Worm (Caenorhabditis elegans) whole organism, midembryonic: ENCODE data around the gene abi-1.

Source experiments
- flt-1 ChIP-seq: fragments of 200-800 bp; sonication (Bioruptor generic); IDR thresholded peaks from 2 replicates; pipeline ENCODE4 v1.3.6; 2022; ENCODE audit warnings: missing genetic modification characterization, missing compliant biosample characterization
- tab-1 ChIP-seq: fragments of 200-800 bp; sonication (Bioruptor generic); IDR thresholded peaks from 2 replicates; pipeline ENCODE4 v1.3.6; 2022; ENCODE audit warnings: missing genetic modification characterization, missing compliant biosample characterization

ce11 chrIII:5688246-5688645 lies 4.3 kb downstream of the abi-1 start:
- no peak for TF ChIP-seq tab-1 (GFP tag; lab: Robert Waterston, UW)
- no peak for TF ChIP-seq flt-1 (GFP tag; lab: Robert Waterston, UW)
